Fruit fly (Drosophila melanogaster): Measurements from ENCODE around the gene bond.

The bond gene

dm6 chr3R:22530305-22530704 lies 20.2 kb upstream of the bond start, which contains the start of gene CG33099 (continued):
- TF ChIP-seq al (GFP tag; IDR thresholded peaks at IDR 0.05) (no peak), bab2 (GFP tag; optimal IDR thresholded peaks at IDR 0.05) (peak; percentile 24), Doc2 (GFP tag; IDR thresholded peaks at IDR 0.05) (no peak), CG1024 (GFP tag; IDR thresholded peaks at IDR 0.05) (peak; percentile 27; the same call in 1 of the 2 replicates), CG15479 (GFP tag; optimal IDR thresholded peaks at IDR 0.05) (no peak), CG15601 (tag; optimal IDR thresholded peaks at IDR 0.05) (no peak), ase (GFP tag; IDR thresholded peaks at IDR 0.05) (no peak), jumu (GFP tag; optimal IDR thresholded peaks at IDR 0.05) (no peak), CG10321 (GFP tag; IDR thresholded peaks at IDR 0.05) (no peak), Dbx (GFP tag; IDR thresholded peaks at IDR 0.05) (peak; percentile 34; the same call in 1 of the 3 replicates), Opbp (GFP tag; IDR thresholded peaks at IDR 0.05; ENCODE audit: partially characterized antibody) (no peak), CG7839 (tag; optimal IDR thresholded peaks at IDR 0.05) (peak; percentile 30), CG31365 (tag; optimal IDR thresholded peaks at IDR 0.05) (no peak), Sry-δ (GFP tag; optimal IDR thresholded peaks at IDR 0.05) (peak; percentile 8), tx (GFP tag; optimal IDR thresholded peaks at IDR 0.05) (no peak), CG4707 (GFP tag; optimal IDR thresholded peaks at IDR 0.05) (peak; percentile 3), CG13775 (GFP tag; optimal IDR thresholded peaks at IDR 0.05) (no peak), vfl (GFP tag; optimal IDR thresholded peaks at IDR 0.05) (no peak), sr (GFP tag; IDR thresholded peaks at IDR 0.05) (peak; percentile 36; the same call in 1 of the 3 replicates), Asciz (GFP tag; optimal IDR thresholded peaks at IDR 0.05) (peak; percentile 56), CG15696 (tag; optimal IDR thresholded peaks at IDR 0.05) (peak; percentile 68), Eip74EF (GFP tag; optimal IDR thresholded peaks at IDR 0.05) (no peak), CG11456 (GFP tag; IDR thresholded peaks at IDR 0.05) (0 out of 3 replicates have a peak, but pooled peaks have one; percentile 52), Lpt (GFP tag; optimal IDR thresholded peaks at IDR 0.05) (no peak), zfh2 (GFP tag; optimal IDR thresholded peaks at IDR 0.05) (no peak), dpn (GFP tag; optimal IDR thresholded peaks at IDR 0.05) (no peak), CG18619 (GFP tag; optimal IDR thresholded peaks at IDR 0.05) (peak; percentile 21), nerfin-2 (GFP tag; IDR thresholded peaks at IDR 0.05; ENCODE audit: partially characterized antibody) (no peak), Ets65A (GFP tag) (no peak), aop (GFP tag; IDR thresholded peaks at IDR 0.05) (0 out of 2 replicates have a peak, but pooled peaks have one; percentile 24), CG1647 (GFP tag; optimal IDR thresholded peaks at IDR 0.05) (no peak), Bteb2 (GFP tag; optimal IDR thresholded peaks at IDR 0.05) (peak; percentile 23), bcd (GFP tag; optimal IDR thresholded peaks at IDR 0.05) (peak; percentile 11), tio (GFP tag; optimal IDR thresholded peaks at IDR 0.05) (no peak), HLH4C (GFP tag; IDR thresholded peaks at IDR 0.05; ENCODE audit: partially characterized antibody) (no peak), HmgZ (tag; optimal IDR thresholded peaks at IDR 0.05) (peak; percentile 66), bsh (GFP tag; optimal IDR thresholded peaks at IDR 0.05) (peak in 1 of 2 experiments; percentile 29), psq (GFP tag; optimal IDR thresholded peaks at IDR 0.05) (peak; percentile 7), CG13424 (tag; optimal IDR thresholded peaks at IDR 0.05) (peak; percentile 38), CG9797 (GFP tag; optimal IDR thresholded peaks at IDR 0.05) (no peak), CG10209 (GFP tag; optimal IDR thresholded peaks at IDR 0.05) (peak; percentile 60), Atf6 (GFP tag; IDR thresholded peaks at IDR 0.05) (peak; percentile 52; the same call in 1 of the 2 replicates), Atf-2 (GFP tag; optimal IDR thresholded peaks at IDR 0.05) (no peak), CG12236 (GFP tag; optimal IDR thresholded peaks at IDR 0.05) (no peak), CG9932 (GFP tag; IDR thresholded peaks at IDR 0.05) (no peak), kay (GFP tag; optimal IDR thresholded peaks at IDR 0.05) (peak; percentile 4), ATbp (GFP tag; optimal IDR thresholded peaks at IDR 0.05) (peak; percentile 61), br (optimal IDR thresholded peaks at IDR 0.05) (no peak), grau (tag; optimal IDR thresholded peaks at IDR 0.05) (peak; percentile 6), CG4404 (GFP tag; IDR thresholded peaks at IDR 0.05) (no peak), wek (GFP tag; optimal IDR thresholded peaks at IDR 0.05) (peak; percentile 65)

Measured in whole organism, embryonic.